Worm (Caenorhabditis elegans): ENCODE measurements around the gene srw-48.
"Not testable (repeated sequence)": the region's sequence is repeated elsewhere in the genome, so short reads cannot be mapped to it uniquely, and the experiment has no call there.

Gene srw-48

DNA sequence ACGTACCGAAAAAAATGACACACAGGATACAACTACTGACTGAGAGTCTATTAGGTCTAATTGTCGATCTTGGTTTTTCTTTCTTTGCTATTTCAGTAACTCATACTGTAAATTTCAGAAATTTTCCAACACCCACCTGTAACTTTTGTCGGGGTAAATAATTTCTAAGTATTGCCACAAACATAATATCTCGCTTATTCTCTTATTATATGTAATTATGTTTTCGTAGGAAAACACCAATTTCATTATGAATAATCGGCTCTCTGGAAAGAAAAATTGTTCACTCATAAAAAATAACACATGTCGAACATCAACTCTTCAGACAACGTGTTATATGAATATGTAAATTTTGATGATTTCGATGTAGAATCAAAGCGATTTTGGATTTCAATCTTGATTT lies at the start of gene srw-48:
TSS of gene srw-48 (plus strand) at position 301 of the 400 bp plus-strand sequence.
- no peak for TF ChIP-seq ceh-36 (tag; optimal IDR thresholded peaks at IDR 0.05)
- no peak for TF ChIP-seq sea-1 (GFP tag; conservative IDR thresholded peaks at IDR 0.05)
- TF ChIP-seq hnd-1 (tag; optimal IDR thresholded peaks at IDR 0.05): no peak
- TF ChIP-seq tbx-11 (GFP tag; IDR thresholded peaks at IDR 0.05): no peak
- TF ChIP-seq ceh-13 (GFP tag; optimal IDR thresholded peaks at IDR 0.05): no peak
- no peak for TF ChIP-seq flt-1 (GFP tag; IDR thresholded peaks at IDR 0.05)
- TF ChIP-seq scrt-1 (GFP tag; IDR thresholded peaks at IDR 0.05): no peak
- TF ChIP-seq F13C5.2 (tag; optimal IDR thresholded peaks at IDR 0.05): no peak
- TF ChIP-seq aly-1 (tag; optimal IDR thresholded peaks at IDR 0.05): no peak
- TF ChIP-seq tbx-37 (GFP tag; conservative IDR thresholded peaks at IDR 0.05): no peak
- TF ChIP-seq pes-1 (GFP tag; IDR thresholded peaks at IDR 0.05): no peak
- TF ChIP-seq B0310.2 (tag; optimal IDR thresholded peaks at IDR 0.05): no peak

ce11 chrV:16374676-16375075 lies 46.1 kb upstream of the srw-48 start, which contains the start of gene srv-34:
srv-34 (minus strand) TSS chrV:16374776.
- no peak for TF ChIP-seq tbx-11 (GFP tag; IDR thresholded peaks at IDR 0.05)
- TF ChIP-seq aly-1 (tag; optimal IDR thresholded peaks at IDR 0.05): no peak
- TF ChIP-seq ceh-36 (tag; optimal IDR thresholded peaks at IDR 0.05): no peak
- no peak for TF ChIP-seq ama-1 (optimal IDR thresholded peaks at IDR 0.05)

DNA sequence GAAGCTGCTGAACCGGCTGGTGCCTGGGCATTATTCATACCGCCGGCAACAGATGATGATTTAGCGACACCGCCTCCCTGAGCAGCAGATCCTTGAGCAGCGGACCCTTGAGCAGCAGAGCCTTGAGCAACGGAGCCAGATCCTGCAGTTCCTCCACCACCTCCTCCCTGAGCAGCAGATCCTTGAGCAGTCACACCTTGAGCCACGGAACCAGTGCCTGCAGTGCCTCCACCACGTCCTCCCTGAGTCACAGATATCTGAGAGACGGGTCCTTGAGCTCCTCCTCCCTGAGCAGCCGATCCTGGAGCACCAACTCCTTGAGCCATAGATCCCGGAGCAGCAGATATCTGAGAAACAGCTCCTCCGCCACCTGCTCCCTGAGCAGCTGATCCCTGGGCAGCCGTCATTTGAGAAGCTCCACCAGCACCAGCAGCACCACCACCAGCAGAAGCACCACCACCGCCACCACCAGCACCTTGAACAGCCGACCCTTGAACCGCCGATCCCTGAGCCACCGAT lies 44.3 kb upstream of the srw-48 start:
- TF ChIP-seq hnd-1 (tag; optimal IDR thresholded peaks at IDR 0.05) (no peak), flt-1 (GFP tag; IDR thresholded peaks at IDR 0.05) (no peak), ets-7 (tag; optimal IDR thresholded peaks at IDR 0.05) (no peak)

DNA sequence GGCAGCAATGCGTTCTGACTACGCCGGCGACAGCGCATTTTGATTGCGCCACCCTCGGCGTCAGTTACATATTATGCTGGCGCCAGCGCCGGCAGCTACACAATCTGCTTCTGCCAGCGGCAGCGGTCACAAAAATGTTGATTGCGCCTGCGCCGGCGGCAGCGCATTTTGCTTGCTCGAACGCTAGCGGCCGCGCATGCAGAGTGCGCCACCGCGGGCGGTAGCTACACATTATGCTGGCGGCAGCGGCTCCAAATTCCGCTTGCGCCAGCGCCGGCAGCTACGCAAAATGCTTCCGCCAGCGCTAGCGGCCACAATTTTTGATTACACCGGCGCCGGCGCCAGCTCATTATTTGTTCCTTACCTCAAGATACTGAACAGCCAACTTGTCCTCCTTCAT lies 43.6 kb upstream of the srw-48 start:
- TF ChIP-seq pes-1 (GFP tag; IDR thresholded peaks at IDR 0.05): no peak
- no peak for TF ChIP-seq tra-4 (tag; optimal IDR thresholded peaks at IDR 0.05)
- TF ChIP-seq F13C5.2 (tag; optimal IDR thresholded peaks at IDR 0.05): no peak
- TF ChIP-seq hnd-1 (tag; optimal IDR thresholded peaks at IDR 0.05): no peak
- TF ChIP-seq scrt-1 (GFP tag; IDR thresholded peaks at IDR 0.05): no peak
- TF ChIP-seq tbx-37 (GFP tag; conservative IDR thresholded peaks at IDR 0.05): no peak
- no peak for TF ChIP-seq aly-1 (tag; optimal IDR thresholded peaks at IDR 0.05)
- TF ChIP-seq hmg-4 (GFP tag; optimal IDR thresholded peaks at IDR 0.05): no peak
- no peak for TF ChIP-seq ceh-13 (GFP tag; optimal IDR thresholded peaks at IDR 0.05)
- no peak for TF ChIP-seq hmbx-1 (tag; optimal IDR thresholded peaks at IDR 0.05)
- TF ChIP-seq flt-1 (GFP tag; IDR thresholded peaks at IDR 0.05): no peak
- TF ChIP-seq ceh-36 (tag; optimal IDR thresholded peaks at IDR 0.05): no peak
- TF ChIP-seq ets-7 (tag; optimal IDR thresholded peaks at IDR 0.05): no peak
- no peak for TF ChIP-seq ama-1 (optimal IDR thresholded peaks at IDR 0.05)

ce11 chrV:16377849-16378248 lies 42.9 kb upstream of the srw-48 start, which contains the start of gene F13A7.1:
F13A7.1 (minus strand) TSS chrV:16377949.
- no peak for TF ChIP-seq ets-7 (tag; optimal IDR thresholded peaks at IDR 0.05)
- TF ChIP-seq hmbx-1 (tag; optimal IDR thresholded peaks at IDR 0.05): no peak
- TF ChIP-seq aly-1 (tag; optimal IDR thresholded peaks at IDR 0.05): no peak
- TF ChIP-seq tbx-11 (GFP tag; IDR thresholded peaks at IDR 0.05): no peak
- no peak for TF ChIP-seq scrt-1 (GFP tag; IDR thresholded peaks at IDR 0.05)
- no peak for TF ChIP-seq ama-1 (optimal IDR thresholded peaks at IDR 0.05)
- no peak for TF ChIP-seq hnd-1 (tag; optimal IDR thresholded peaks at IDR 0.05)
- TF ChIP-seq B0310.2 (tag; optimal IDR thresholded peaks at IDR 0.05): no peak
- no peak for TF ChIP-seq sea-1 (GFP tag; conservative IDR thresholded peaks at IDR 0.05)
- TF ChIP-seq pes-1 (GFP tag; IDR thresholded peaks at IDR 0.05): no peak
- no peak for TF ChIP-seq hmg-4 (GFP tag; optimal IDR thresholded peaks at IDR 0.05)
- TF ChIP-seq flt-1 (GFP tag; IDR thresholded peaks at IDR 0.05): no peak
- TF ChIP-seq ceh-36 (tag; optimal IDR thresholded peaks at IDR 0.05): no peak
- no peak for TF ChIP-seq tbx-37 (GFP tag; conservative IDR thresholded peaks at IDR 0.05)
- TF ChIP-seq F13C5.2 (tag; optimal IDR thresholded peaks at IDR 0.05): no peak

- TF ChIP-seq B0310.2 (tag; optimal IDR thresholded peaks at IDR 0.05): no peak
- TF ChIP-seq tbx-11 (GFP tag; IDR thresholded peaks at IDR 0.05): no peak
- no peak for TF ChIP-seq aly-1 (tag; optimal IDR thresholded peaks at IDR 0.05)
- no peak for TF ChIP-seq hnd-1 (tag; optimal IDR thresholded peaks at IDR 0.05)
- TF ChIP-seq ets-7 (tag; optimal IDR thresholded peaks at IDR 0.05): no peak
- TF ChIP-seq tbx-37 (GFP tag; conservative IDR thresholded peaks at IDR 0.05): no peak
- TF ChIP-seq ceh-36 (tag; optimal IDR thresholded peaks at IDR 0.05): no peak
- TF ChIP-seq hmg-4 (GFP tag; optimal IDR thresholded peaks at IDR 0.05): no peak
- no peak for TF ChIP-seq pes-1 (GFP tag; IDR thresholded peaks at IDR 0.05)
- TF ChIP-seq tra-4 (tag; optimal IDR thresholded peaks at IDR 0.05): no peak
- no peak for TF ChIP-seq hmbx-1 (tag; optimal IDR thresholded peaks at IDR 0.05)
- no peak for TF ChIP-seq ceh-13 (GFP tag; optimal IDR thresholded peaks at IDR 0.05)
- TF ChIP-seq flt-1 (GFP tag; IDR thresholded peaks at IDR 0.05): no peak
- TF ChIP-seq ama-1 (optimal IDR thresholded peaks at IDR 0.05): no peak
- TF ChIP-seq sea-1 (GFP tag; conservative IDR thresholded peaks at IDR 0.05): no peak
- no peak for TF ChIP-seq F13C5.2 (tag; optimal IDR thresholded peaks at IDR 0.05)
- TF ChIP-seq scrt-1 (GFP tag; IDR thresholded peaks at IDR 0.05): no peak
These were observed 37.8 kb upstream of the srw-48 start for ce11 chrV:16382949-16383348.

ce11 chrV:16383729-16384128 lies 37.1 kb upstream of the srw-48 start, which contains the start of gene F13A7.7:
F13A7.7 (minus strand) TSS chrV:16383829.
- TF ChIP-seq F13C5.2, ets-7, hmbx-1 (tag; optimal IDR thresholded peaks at IDR 0.05): not testable (repeated sequence)

- TF ChIP-seq hmg-4 (GFP tag; optimal IDR thresholded peaks at IDR 0.05) (no peak), ama-1 (optimal IDR thresholded peaks at IDR 0.05) (no peak), hnd-1 (tag; optimal IDR thresholded peaks at IDR 0.05) (no peak), sea-1 (GFP tag; conservative IDR thresholded peaks at IDR 0.05) (no peak), tra-4 (tag; optimal IDR thresholded peaks at IDR 0.05) (no peak), pes-1 (GFP tag; IDR thresholded peaks at IDR 0.05) (no peak)
These were observed 32.5 kb upstream of the srw-48 start, which contains the start of gene sri-65 for ce11 chrV:16388268-16388667. sri-65 (minus strand) TSS chrV:16388368.
